Fruit fly (Drosophila melanogaster) whole organism, pupa: Measurements from ENCODE around the gene Trim9.

Experiments used
- CG10348 ChIP-seq: fragments of 200-800 bp; sonication (Bioruptor generic); IDR thresholded peaks from 2 replicates; pipeline ENCODE4 v1.3.6; 2022; ENCODE audit warnings: missing biosample characterization, missing genetic modification characterization
- CG13204 ChIP-seq: fragments of 200-800 bp; sonication (Bioruptor generic); optimal IDR thresholded peaks from 2 replicates; lab custom pipeline; 2018; ENCODE audit warnings: missing biosample characterization, mild to moderate bottlenecking, missing genetic modification characterization, moderate library complexity
- CG14655 ChIP-seq: fragments of 200-800 bp; sonication (Bioruptor generic); optimal IDR thresholded peaks from 3 replicates; lab custom pipeline; 2017; ENCODE audit warnings: mild to moderate bottlenecking, missing biosample characterization, missing genetic modification reagents, missing genetic modification characterization
- CG15710 ChIP-seq: fragments of 200-800 bp; sonication (Bioruptor generic); optimal IDR thresholded peaks from 2 replicates; lab custom pipeline; 2018; ENCODE audit warnings: missing biosample characterization, mild to moderate bottlenecking, missing genetic modification characterization, moderate library complexity
- CG17806 ChIP-seq: fragments of 200-800 bp; sonication (Bioruptor generic); optimal IDR thresholded peaks from 2 replicates; lab custom pipeline; 2018; ENCODE audit warnings: missing biosample characterization, mild to moderate bottlenecking, missing genetic modification characterization, moderate library complexity
- CG32121 ChIP-seq: fragments of 200-800 bp; sonication (Bioruptor generic); IDR thresholded peaks from 2 replicates; pipeline ENCODE4 v1.3.6; 2022; ENCODE audit warnings: missing biosample characterization, missing genetic modification characterization
- CG34367 ChIP-seq: fragments of 200-800 bp; sonication (Bioruptor generic); optimal IDR thresholded peaks from 2 replicates; lab custom pipeline; 2018; ENCODE audit warnings: missing biosample characterization, mild to moderate bottlenecking, missing genetic modification characterization
- CG8159 ChIP-seq: fragments of 200-800 bp; sonication (Bioruptor generic); optimal IDR thresholded peaks from 3 replicates; lab custom pipeline; 2018; ENCODE audit warnings: missing biosample characterization, mild to moderate bottlenecking, missing genetic modification characterization, moderate library complexity
- CG9948 ChIP-seq: fragments of 200-800 bp; sonication (Bioruptor generic); optimal IDR thresholded peaks from 2 replicates; lab custom pipeline; 2018; ENCODE audit warnings: missing biosample characterization, mild to moderate bottlenecking, missing genetic modification characterization, moderate library complexity
- EcR ChIP-seq: fragments of 200-800 bp; sonication (Bioruptor generic); optimal IDR thresholded peaks from 3 replicates; lab custom pipeline; 2019; ENCODE audit warnings: missing biosample characterization, missing genetic modification characterization, mild to moderate bottlenecking, moderate library complexity, missing genetic modification reagents
- Ets98B ChIP-seq: fragments of 200-800 bp; sonication (Bioruptor generic); IDR thresholded peaks from 2 replicates; pipeline ENCODE4 v1.3.6; 2022; ENCODE audit warnings: missing biosample characterization, missing genetic modification characterization
- Pif1B ChIP-seq: fragments of 200-800 bp; sonication (Bioruptor generic); optimal IDR thresholded peaks from 3 replicates; lab custom pipeline; 2016; ENCODE audit warnings: missing biosample characterization, missing genetic modification characterization

- TF ChIP-seq CG9948 (no peak), CG17806 (tag; lab: Kevin White, UChicago) (no peak), CG34367 (no peak), CG32121 (GFP tag; lab: Robert Waterston, UW) (no peak), CG10348 (GFP tag; lab: Robert Waterston, UW) (no peak), Ets98B (GFP tag; lab: Robert Waterston, UW) (0 out of 2 replicates have a peak, but pooled peaks have one; percentile 11), EcR (GFP tag; lab: Kevin White, UChicago) (peak; percentile 81), CG14655 (GFP tag; lab: Kevin White, UChicago) (no peak), CG15710 (tag; lab: Kevin White, UChicago) (no peak), Pif1B (no peak), CG8159 (tag; lab: Kevin White, UChicago) (no peak), CG13204 (no peak)
These were observed 30.0 kb upstream of the Trim9 start for dm6 chr2L:10514586-10515137.
